Fruit fly (Drosophila melanogaster) whole organism, adult: ENCODE measurements around the gene Sap47.

Source experiments
- CG11617 ChIP-seq: fragments of 200-800 bp; sonication (Bioruptor generic); optimal IDR thresholded peaks from 2 replicates; lab custom pipeline; 2017; ENCODE audit warnings: mild to moderate bottlenecking, missing biosample characterization, missing genetic modification reagents, missing genetic modification characterization
- CG12768 ChIP-seq: fragments of 200-800 bp; sonication (Bioruptor generic); optimal IDR thresholded peaks from 2 replicates; lab custom pipeline; 2017; ENCODE audit warnings: missing biosample characterization, missing genetic modification characterization, mild to moderate bottlenecking, moderate library complexity, missing genetic modification reagents
- CG14711 ChIP-seq: fragments of 200-800 bp; sonication (Bioruptor generic); optimal IDR thresholded peaks from 2 replicates; lab custom pipeline; 2018; ENCODE audit warnings: missing biosample characterization, mild to moderate bottlenecking, missing genetic modification characterization, moderate library complexity
- CG1620 ChIP-seq: fragments of 200-800 bp; sonication (Bioruptor generic); optimal IDR thresholded peaks from 2 replicates; lab custom pipeline; 2016; ENCODE audit warnings: missing biosample characterization, missing genetic modification characterization
- CG33017 ChIP-seq: fragments of 200-800 bp; sonication (Bioruptor generic); optimal IDR thresholded peaks from 2 replicates; lab custom pipeline; 2018; ENCODE audit warnings: missing biosample characterization, mild to moderate bottlenecking, missing genetic modification characterization, moderate library complexity
- CG5204 ChIP-seq: fragments of 200-800 bp; sonication (Bioruptor generic); optimal IDR thresholded peaks from 2 replicates; lab custom pipeline; 2016; ENCODE audit warnings: missing biosample characterization, missing genetic modification characterization
- CG7045 ChIP-seq: fragments of 200-800 bp; sonication (Bioruptor generic); optimal IDR thresholded peaks from 2 replicates; lab custom pipeline; 2017; ENCODE audit warnings: missing biosample characterization, mild to moderate bottlenecking, missing genetic modification characterization
- CG7101 ChIP-seq: fragments of 200-800 bp; sonication (Bioruptor generic); optimal IDR thresholded peaks from 2 replicates; lab custom pipeline; 2018; ENCODE audit warnings: missing biosample characterization, mild to moderate bottlenecking, missing genetic modification characterization, moderate library complexity
- Clk ChIP-seq: fragments of 200-800 bp; sonication (Bioruptor generic); optimal IDR thresholded peaks from 2 replicates; lab custom pipeline; 2017; ENCODE audit warnings: missing biosample characterization, missing genetic modification characterization
- Crg-1 ChIP-seq: fragments of 200-800 bp; sonication (Bioruptor generic); optimal IDR thresholded peaks from 2 replicates; lab custom pipeline; 2016; ENCODE audit warnings: missing biosample characterization, missing genetic modification characterization
- Hr96 ChIP-seq: fragments of 200-800 bp; sonication (Bioruptor generic); optimal IDR thresholded peaks from 2 replicates; lab custom pipeline; 2016; ENCODE audit warnings: missing biosample characterization, missing genetic modification characterization
- Mnt ChIP-seq: fragments of 200-800 bp; sonication (Bioruptor generic); optimal IDR thresholded peaks from 2 replicates; lab custom pipeline; 2016; ENCODE audit warnings: missing biosample characterization, mild to moderate bottlenecking, missing genetic modification characterization
- bab1 ChIP-seq: fragments of 200-800 bp; sonication (Bioruptor generic); optimal IDR thresholded peaks from 3 replicates; lab custom pipeline; 2019; ENCODE audit warnings: missing biosample characterization, mild to moderate bottlenecking, missing genetic modification characterization, moderate library complexity
- cic ChIP-seq: fragments of 200-800 bp; sonication (Bioruptor generic); optimal IDR thresholded peaks from 2 replicates; lab custom pipeline; 2017; ENCODE audit warnings: missing biosample characterization, mild to moderate bottlenecking, missing genetic modification characterization, moderate library complexity
- cnc ChIP-seq, 2 experiments: fragments of >200 bp; optimal IDR thresholded peaks; 2 replicates each; lab custom pipeline; 2017
- kay ChIP-seq: fragments of 200-800 bp; sonication (Bioruptor generic); peaks from one replicate; lab custom pipeline; 2016; ENCODE audit warnings: missing biosample characterization, missing genetic modification characterization, borderline replicate concordance
- ovo ChIP-seq: fragments of 200-800 bp; sonication (Bioruptor generic); optimal IDR thresholded peaks from 2 replicates; lab custom pipeline; 2016; ENCODE audit warnings: missing biosample characterization, missing genetic modification characterization
- pad ChIP-seq: fragments of 200-800 bp; sonication (Bioruptor generic); optimal IDR thresholded peaks from 3 replicates; lab custom pipeline; 2017; ENCODE audit warnings: missing biosample characterization, missing genetic modification characterization, mild to moderate bottlenecking, moderate library complexity, missing genetic modification reagents
- tj ChIP-seq: fragments of 200-800 bp; sonication (Bioruptor generic); optimal IDR thresholded peaks from 3 replicates; lab custom pipeline; 2017; ENCODE audit warnings: missing biosample characterization, mild to moderate bottlenecking, missing genetic modification characterization, moderate library complexity
- toe ChIP-seq: fragments of 200-800 bp; sonication (Bioruptor generic); optimal IDR thresholded peaks from 2 replicates; lab custom pipeline; 2016; ENCODE audit warnings: missing biosample characterization, missing genetic modification characterization

Sap47 gene

dm6 chr3R:15922622-15923574, 12.0 kb upstream of the Sap47 start:
- TF ChIP-seq CG7101 (tag; lab: Kevin White, UChicago) (no peak), CG7045 (GFP tag; lab: Kevin White, UChicago) (no peak), bab1 (GFP tag; lab: Kevin White, UChicago) (no peak), Clk (GFP tag; lab: Kevin White, UChicago) (no peak), toe (GFP tag; lab: Kevin White, UChicago) (no peak), CG1620 (no peak), CG5204 (GFP tag; lab: Kevin White, UChicago) (no peak), pad (GFP tag; lab: Kevin White, UChicago) (no peak), ovo (no peak), CG11617 (GFP tag; lab: Kevin White, UChicago) (no peak), Hr96 (GFP tag; lab: Kevin White, UChicago) (no peak), CG33017 (tag; lab: Kevin White, UChicago) (no peak), tj (GFP tag; lab: Kevin White, UChicago) (no peak), CG12768 (no peak), Mnt (GFP tag; lab: Kevin White, UChicago) (no peak), CG14711 (tag; lab: Kevin White, UChicago) (no peak), Crg-1 (no peak)

- TF ChIP-seq CG12768 (no peak), tj (GFP tag; lab: Kevin White, UChicago) (no peak), ovo (no peak), Clk (GFP tag; lab: Kevin White, UChicago) (no peak), CG11617 (GFP tag; lab: Kevin White, UChicago) (no peak), cic (GFP tag; lab: Kevin White, UChicago) (no peak), CG14711 (tag; lab: Kevin White, UChicago) (no peak), bab1 (GFP tag; lab: Kevin White, UChicago) (no peak), Mnt (GFP tag; lab: Kevin White, UChicago) (no peak), cnc (optimal IDR thresholded peaks at IDR 0.05; lab: Kevin White, UChicago) (no peak)
Measured at dm6 chr3R:15925329-15925728, 9.6 kb upstream of the Sap47 start, which contains the start of gene CG34276. TSS of gene CG34276 (plus strand) at chr3R:15925629.

- TF ChIP-seq CG12768 (no peak), Crg-1 (no peak), CG1620 (no peak), kay (GFP tag; lab: Kevin White, UChicago) (no peak), cnc (optimal IDR thresholded peaks at IDR 0.05; lab: Kevin White, UChicago) (no peak), CG33017 (tag; lab: Kevin White, UChicago) (no peak), pad (GFP tag; lab: Kevin White, UChicago) (no peak), Hr96 (GFP tag; lab: Kevin White, UChicago) (no peak), CG5204 (GFP tag; lab: Kevin White, UChicago) (no peak), tj (GFP tag; lab: Kevin White, UChicago) (no peak), CG14711 (tag; lab: Kevin White, UChicago) (no peak), bab1 (GFP tag; lab: Kevin White, UChicago) (no peak), ovo (no peak), Clk (GFP tag; lab: Kevin White, UChicago) (no peak), toe (GFP tag; lab: Kevin White, UChicago) (no peak)
Measured at dm6 chr3R:15925939-15926338, 9.0 kb upstream of the Sap47 start.

dm6 chr3R:15927172-15927571, 7.7 kb upstream of the Sap47 start:
- TF ChIP-seq Mnt (GFP tag; lab: Kevin White, UChicago) (no peak), ovo (no peak), bab1 (GFP tag; lab: Kevin White, UChicago) (no peak), cnc (optimal IDR thresholded peaks at IDR 0.05; lab: Kevin White, UChicago) (no peak), CG12768 (no peak), cic (GFP tag; lab: Kevin White, UChicago) (no peak), CG1620 (no peak), CG33017 (tag; lab: Kevin White, UChicago) (no peak), CG7045 (GFP tag; lab: Kevin White, UChicago) (no peak), CG7101 (tag; lab: Kevin White, UChicago) (no peak)

- no peak for TF ChIP-seq CG7101 (tag; lab: Kevin White, UChicago)
- no peak for TF ChIP-seq cic (GFP tag; lab: Kevin White, UChicago)
- TF ChIP-seq tj (GFP tag; lab: Kevin White, UChicago) = no peak
- no peak for TF ChIP-seq CG33017 (tag; lab: Kevin White, UChicago)
- no peak for TF ChIP-seq Hr96 (GFP tag; lab: Kevin White, UChicago)
- TF ChIP-seq kay (GFP tag; lab: Kevin White, UChicago) = no peak
- no peak for TF ChIP-seq CG11617 (GFP tag; lab: Kevin White, UChicago)
- no peak for TF ChIP-seq CG1620
- TF ChIP-seq toe (GFP tag; lab: Kevin White, UChicago) = no peak
- no peak for TF ChIP-seq Crg-1
- no peak for TF ChIP-seq bab1 (GFP tag; lab: Kevin White, UChicago)
- no peak for TF ChIP-seq Mnt (GFP tag; lab: Kevin White, UChicago)
- TF ChIP-seq pad (GFP tag; lab: Kevin White, UChicago) = no peak
- TF ChIP-seq CG12768 = no peak
- TF ChIP-seq CG5204 (GFP tag; lab: Kevin White, UChicago) = no peak
- no peak for TF ChIP-seq CG7045 (GFP tag; lab: Kevin White, UChicago)
- TF ChIP-seq cnc (optimal IDR thresholded peaks at IDR 0.05; lab: Kevin White, UChicago) = no peak
- TF ChIP-seq ovo = no peak
- TF ChIP-seq CG14711 (tag; lab: Kevin White, UChicago) = no peak
- no peak for TF ChIP-seq Clk (GFP tag; lab: Kevin White, UChicago)
Measured at dm6 chr3R:15928127-15928526, 6.8 kb upstream of the Sap47 start.
